Worm (Caenorhabditis elegans) whole organism, midembryonic: Measurements from ENCODE around the gene K08E5.6.

Experiments used
- cog-1 ChIP-seq: sonication (generic microtip); optimal IDR thresholded peaks from 2 replicates; lab custom pipeline; 2016; ENCODE audit warnings: missing genetic modification characterization, missing compliant biosample characterization
- flt-1 ChIP-seq: fragments of 200-800 bp; sonication (Bioruptor generic); IDR thresholded peaks from 2 replicates; pipeline ENCODE4 v1.3.6; 2022; ENCODE audit warnings: missing genetic modification characterization, missing compliant biosample characterization
- klf-2 ChIP-seq: fragments of 200-800 bp; sonication (Bioruptor generic); conservative IDR thresholded peaks from 2 replicates; pipeline ENCODE4 v1.3.6; 2022; ENCODE audit warnings: missing genetic modification reagents, missing genetic modification characterization, missing compliant biosample characterization
- ref-1 ChIP-seq: fragments of 200-800 bp; sonication (Bioruptor generic); conservative IDR thresholded peaks from 2 replicates; pipeline ENCODE4 v1.3.6; 2022; ENCODE audit warnings: missing genetic modification reagents, missing genetic modification characterization, missing compliant biosample characterization
- tab-1 ChIP-seq: fragments of 200-800 bp; sonication (Bioruptor generic); IDR thresholded peaks from 2 replicates; pipeline ENCODE4 v1.3.6; 2022; ENCODE audit warnings: missing genetic modification characterization, missing compliant biosample characterization
- ztf-23 ChIP-seq: fragments of 200-800 bp; sonication (Bioruptor generic); IDR thresholded peaks from 2 replicates; pipeline ENCODE4 v1.3.6; 2022; ENCODE audit warnings: missing genetic modification reagents, missing genetic modification characterization, missing compliant biosample characterization
- ztf-29 ChIP-seq: fragments of 200-800 bp; sonication (Bioruptor generic); IDR thresholded peaks from 2 replicates; pipeline ENCODE4 v1.3.6; 2022; ENCODE audit warnings: missing genetic modification reagents, missing genetic modification characterization, missing compliant biosample characterization

DNA sequence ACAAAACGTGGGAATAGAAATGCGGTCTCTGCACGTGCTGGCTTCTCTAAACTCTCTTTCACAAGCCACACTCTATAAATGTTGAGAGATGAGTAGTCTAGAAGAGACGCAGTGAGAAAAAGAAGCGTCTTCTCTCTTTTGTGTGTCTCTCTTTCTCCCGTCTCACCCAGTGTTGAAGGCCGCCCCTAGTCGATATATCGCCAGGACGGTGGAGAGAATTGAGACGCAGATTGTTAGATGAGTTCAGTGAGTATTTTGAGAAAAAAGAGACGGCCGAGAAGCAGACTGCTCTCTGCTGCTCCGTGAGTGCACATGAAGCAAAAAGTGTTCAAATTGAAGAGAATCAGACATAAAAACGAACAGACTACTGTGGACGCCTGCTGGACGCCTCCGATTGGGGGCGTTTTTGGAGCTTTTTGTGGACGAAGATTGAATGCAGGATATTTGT is 44.3 kb upstream of the K08E5.6 start:
- TF ChIP-seq ref-1 (GFP tag; lab: Robert Waterston, UW) (no peak), flt-1 (GFP tag; lab: Robert Waterston, UW) (peak; percentile 64; the same call in 1 of the 2 replicates), ztf-29 (GFP tag; lab: Robert Waterston, UW) (0 out of 2 replicates have a peak, but pooled peaks have one; percentile 6), ztf-23 (GFP tag; lab: Robert Waterston, UW) (0 out of 2 replicates have a peak, but pooled peaks have one; percentile 48), klf-2 (GFP tag; lab: Robert Waterston, UW) (no peak), tab-1 (GFP tag; lab: Robert Waterston, UW) (0 out of 2 replicates have a peak, but pooled peaks have one; percentile 47), cog-1 (peak; percentile 69)
